Worm (Caenorhabditis elegans) whole organism, L3 larva: ENCODE measurements around the gene grl-29.

ENCODE experiments used
- elt-3 ChIP-seq, 3 experiments: fragments of 150-350 bp in 1 of 3; sonication (generic microtip) in 2 of 3; optimal IDR thresholded peaks; 2 replicates in 2 of 3; 4 replicates in 1 of 3; lab custom pipeline; 2014 to 2017; ENCODE audit warnings: missing biosample characterization in 3 of 3, missing genetic modification characterization in 3 of 3
- pha-4 ChIP-seq: fragments of 150-350 bp; optimal IDR thresholded peaks from 2 replicates; lab custom pipeline; 2014; ENCODE audit warnings: missing biosample characterization, missing genetic modification reagents, missing genetic modification characterization
- pqm-1 ChIP-seq: fragments of 150-350 bp; optimal IDR thresholded peaks from 2 replicates; lab custom pipeline; 2017; ENCODE audit warnings: missing biosample characterization, missing genetic modification characterization, inconsistent platforms
- zag-1 ChIP-seq: fragments of 150-350 bp; optimal IDR thresholded peaks from 2 replicates; lab custom pipeline; 2014; ENCODE audit warnings: missing biosample characterization, missing genetic modification characterization

DNA sequence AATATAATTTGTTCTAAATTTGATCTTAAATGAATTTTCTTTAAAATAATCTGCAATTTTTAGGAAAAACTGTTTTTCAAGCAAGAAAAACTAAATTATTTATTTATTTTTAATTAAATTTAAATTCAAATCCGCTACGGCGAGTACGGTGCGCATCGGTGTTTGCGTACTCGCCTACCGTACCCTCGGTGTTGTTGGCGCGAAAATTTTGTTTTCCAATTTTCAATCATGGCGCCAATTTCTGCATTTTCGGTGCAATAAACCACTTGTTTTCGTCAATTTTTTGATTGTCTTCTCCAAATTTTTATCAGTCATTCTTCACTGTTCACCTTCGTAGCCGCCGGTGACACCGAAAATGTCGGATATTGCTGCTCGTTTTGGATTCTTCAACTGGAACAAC, 23.8 kb upstream of the grl-29 start, which contains the start of gene pygl-1:
- TF ChIP-seq pha-4 (no peak), pqm-1 (no peak), zag-1 (tag; lab: Kevin White, UChicago) (no peak), elt-3 (tag; optimal IDR thresholded peaks at IDR 0.05; lab: Kevin White, UChicago) (no peak)
